Fruit fly (Drosophila melanogaster): Measurements from ENCODE around the gene CG6845.

CG6845 gene

DNA sequence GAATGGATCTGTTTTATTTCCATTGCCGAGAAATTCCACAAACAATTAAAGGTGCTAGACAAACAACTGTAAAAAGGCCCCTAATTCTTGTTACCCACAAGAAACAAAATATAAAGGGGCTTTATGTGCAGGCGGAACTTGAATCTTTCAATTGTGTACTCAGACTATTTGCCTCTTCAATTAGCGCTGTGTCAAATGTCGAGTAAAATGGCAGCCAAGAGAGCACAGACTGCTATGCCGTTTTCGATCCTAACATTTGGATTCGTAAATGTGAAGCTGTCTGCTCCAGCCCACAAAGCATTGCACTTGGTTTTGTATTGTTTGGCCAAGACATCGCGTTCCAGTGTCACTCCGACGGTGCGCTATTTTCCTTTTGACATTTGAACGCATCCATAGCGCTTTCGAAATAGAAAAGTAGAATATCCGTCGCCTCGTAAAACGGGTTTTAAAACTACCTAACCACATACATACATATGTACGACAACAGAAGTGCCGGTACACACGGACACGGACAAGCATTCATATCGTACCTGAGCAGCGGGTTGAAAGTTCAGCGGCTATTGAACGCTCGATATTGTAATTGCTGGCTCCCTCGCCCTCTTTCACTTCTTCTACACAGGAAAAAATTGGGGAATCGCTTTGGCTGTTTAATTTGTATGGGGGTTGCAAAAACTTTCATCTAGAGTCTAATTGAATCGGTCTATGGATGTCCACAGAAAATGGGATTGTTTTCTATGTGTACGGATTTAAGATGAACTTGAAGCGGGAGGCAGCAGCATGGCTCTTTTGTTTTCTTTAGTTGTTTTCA is 20.0 kb downstream of the CG6845 start (continued):
- TF ChIP-seq pum (GFP tag; optimal IDR thresholded peaks at IDR 0.05) (no peak), CG1603 (tag; optimal IDR thresholded peaks at IDR 0.05) (no peak), ap (GFP tag; IDR thresholded peaks at IDR 0.05) (no peak), CG11085 (GFP tag; IDR thresholded peaks at IDR 0.05) (no peak), Xbp1 (GFP tag; optimal IDR thresholded peaks at IDR 0.05) (peak; percentile 0), pzg (GFP tag; optimal IDR thresholded peaks at IDR 0.05) (no peak), esg (GFP tag; conservative IDR thresholded peaks at IDR 0.05) (no peak), onecut (GFP tag; IDR thresholded peaks at IDR 0.05) (0 out of 2 replicates have a peak, but pooled peaks have one; percentile 33), oc (tag; optimal IDR thresholded peaks at IDR 0.05) (no peak), Aef1 (GFP tag; IDR thresholded peaks at IDR 0.05) (no peak), H2.0 (GFP tag; IDR thresholded peaks at IDR 0.05) (no peak), CG8944 (GFP tag; optimal IDR thresholded peaks at IDR 0.05) (no peak), CG10979 (tag; optimal IDR thresholded peaks at IDR 0.05) (peak; percentile 60), D (optimal IDR thresholded peaks at IDR 0.05) (no peak), D (GFP tag; optimal IDR thresholded peaks at IDR 0.05) (peak; percentile 27), Sox102F (GFP tag; optimal IDR thresholded peaks at IDR 0.05) (peak; percentile 3), ranshi (GFP tag; IDR thresholded peaks at IDR 0.05) (no peak), wdn (GFP tag; IDR thresholded peaks at IDR 0.05) (no peak), sens (GFP tag) (peak; percentile 61), gcm (GFP tag; optimal IDR thresholded peaks at IDR 0.05) (peak; percentile 26), C15 (GFP tag; IDR thresholded peaks at IDR 0.05) (no peak), zen2 (GFP tag; IDR thresholded peaks at IDR 0.05; ENCODE audit: partially characterized antibody) (no peak), CG6854 (GFP tag; optimal IDR thresholded peaks at IDR 0.05) (no peak), CG5180 (GFP tag; optimal IDR thresholded peaks at IDR 0.05) (no peak), CG8290 (GFP tag; optimal IDR thresholded peaks at IDR 0.05) (no peak), CG8290 (tag; optimal IDR thresholded peaks at IDR 0.05) (no peak), dmrt99B (tag; optimal IDR thresholded peaks at IDR 0.05) (peak; percentile 48), usp (GFP tag; optimal IDR thresholded peaks at IDR 0.05) (no peak), Antp (GFP tag; optimal IDR thresholded peaks at IDR 0.05) (no peak), grau (tag; optimal IDR thresholded peaks at IDR 0.05) (peak; percentile 30), HLH3B (GFP tag; IDR thresholded peaks at IDR 0.05) (no peak), Xrp1 (GFP tag; IDR thresholded peaks at IDR 0.05) (peak; percentile 52), Hmr (GFP tag; optimal IDR thresholded peaks at IDR 0.05) (no peak), tup (GFP tag; optimal IDR thresholded peaks at IDR 0.05) (no peak), CG12769 (tag; optimal IDR thresholded peaks at IDR 0.05) (no peak), CG6689 (GFP tag; IDR thresholded peaks at IDR 0.05) (no peak), CG13894 (tag; optimal IDR thresholded peaks at IDR 0.05) (no peak), CG13287 (GFP tag; IDR thresholded peaks at IDR 0.05; ENCODE audit: partially characterized antibody) (no peak), CG12744 (GFP tag; optimal IDR thresholded peaks at IDR 0.05) (no peak), TFAM (GFP tag; optimal IDR thresholded peaks at IDR 0.05) (no peak), CG13296 (GFP tag; optimal IDR thresholded peaks at IDR 0.05) (no peak), ash1 (GFP tag; optimal IDR thresholded peaks at IDR 0.05) (no peak), HLH4C (GFP tag; IDR thresholded peaks at IDR 0.05; ENCODE audit: partially characterized antibody) (no peak), br (optimal IDR thresholded peaks at IDR 0.05) (no peak), Hmx (GFP tag; optimal IDR thresholded peaks at IDR 0.05) (no peak), CG8089 (GFP tag; optimal IDR thresholded peaks at IDR 0.05) (no peak), Nf-YC (tag; optimal IDR thresholded peaks at IDR 0.05) (no peak), HLH54F (GFP tag; optimal IDR thresholded peaks at IDR 0.05) (no peak), HmgZ (tag; optimal IDR thresholded peaks at IDR 0.05) (no peak), nmo (GFP tag; optimal IDR thresholded peaks at IDR 0.05) (peak; percentile 15), CG8478 (optimal IDR thresholded peaks at IDR 0.05) (no peak)

Measured in whole organism, embryonic.